Worm (Caenorhabditis elegans): Measurements from ENCODE around the gene ZK1058.9.

- TF ChIP-seq nhr-237 (tag; optimal IDR thresholded peaks at IDR 0.05), result no peak
- no peak for TF ChIP-seq elt-3 (tag; optimal IDR thresholded peaks at IDR 0.05)
- no peak for TF ChIP-seq unc-62 (GFP tag; optimal IDR thresholded peaks at IDR 0.05)
- no peak for TF ChIP-seq ztf-11 (tag; optimal IDR thresholded peaks at IDR 0.05)
- TF ChIP-seq sptf-1 (tag; optimal IDR thresholded peaks at IDR 0.05), result no peak
- no peak for TF ChIP-seq lsy-2 (tag; optimal IDR thresholded peaks at IDR 0.05)
- no peak for TF ChIP-seq ceh-43 (GFP tag; optimal IDR thresholded peaks at IDR 0.05)
- no peak for TF ChIP-seq unc-39 (tag; optimal IDR thresholded peaks at IDR 0.05)
- no peak for TF ChIP-seq nhr-76 (tag; optimal IDR thresholded peaks at IDR 0.05)
- no peak for TF ChIP-seq nhr-2 (tag; optimal IDR thresholded peaks at IDR 0.05)
- TF ChIP-seq zip-8 (tag; optimal IDR thresholded peaks at IDR 0.05), result no peak
- TF ChIP-seq pha-4 (tag; optimal IDR thresholded peaks at IDR 0.05), result no peak
- TF ChIP-seq ces-1 (GFP tag; optimal IDR thresholded peaks at IDR 0.05), result no peak
- TF ChIP-seq snpc-4 (tag; optimal IDR thresholded peaks at IDR 0.05), result no peak
Measured at ce11 chrIII:3954220-3954619, 28.2 kb upstream of the ZK1058.9 start.
